Fruit fly (Drosophila melanogaster): ENCODE measurements around the gene CG12104.
A peak's percentile ranks its signal among the peaks of the same experiment; 100 is the strongest.

The CG12104 gene

DNA sequence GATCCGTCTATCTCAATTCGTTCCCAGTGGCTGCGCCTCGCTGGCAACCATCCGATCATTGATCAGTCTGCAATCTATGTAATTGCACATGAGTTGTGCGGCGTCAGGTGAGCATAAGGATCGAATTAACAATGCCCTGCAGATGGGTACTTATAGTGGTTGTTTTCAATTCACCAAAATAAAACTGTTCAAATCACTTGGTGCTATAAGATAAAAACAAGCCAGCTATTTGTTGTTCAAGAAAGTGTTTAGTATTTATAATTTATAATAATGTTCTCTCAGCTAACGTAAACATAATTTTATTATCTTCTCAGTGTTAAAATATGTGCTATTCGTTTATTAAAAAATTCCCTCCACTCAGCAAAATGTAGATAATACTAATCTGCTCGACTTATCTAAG lies 13.2 kb upstream of the CG12104 start, which contains the start of gene CG12105:
TSS of gene CG12105 (minus strand) at position 101 of the 400 bp plus-strand sequence.
- no peak for TF ChIP-seq CG17801 (GFP tag; optimal IDR thresholded peaks at IDR 0.05; ENCODE audit: partially characterized antibody)

DNA sequence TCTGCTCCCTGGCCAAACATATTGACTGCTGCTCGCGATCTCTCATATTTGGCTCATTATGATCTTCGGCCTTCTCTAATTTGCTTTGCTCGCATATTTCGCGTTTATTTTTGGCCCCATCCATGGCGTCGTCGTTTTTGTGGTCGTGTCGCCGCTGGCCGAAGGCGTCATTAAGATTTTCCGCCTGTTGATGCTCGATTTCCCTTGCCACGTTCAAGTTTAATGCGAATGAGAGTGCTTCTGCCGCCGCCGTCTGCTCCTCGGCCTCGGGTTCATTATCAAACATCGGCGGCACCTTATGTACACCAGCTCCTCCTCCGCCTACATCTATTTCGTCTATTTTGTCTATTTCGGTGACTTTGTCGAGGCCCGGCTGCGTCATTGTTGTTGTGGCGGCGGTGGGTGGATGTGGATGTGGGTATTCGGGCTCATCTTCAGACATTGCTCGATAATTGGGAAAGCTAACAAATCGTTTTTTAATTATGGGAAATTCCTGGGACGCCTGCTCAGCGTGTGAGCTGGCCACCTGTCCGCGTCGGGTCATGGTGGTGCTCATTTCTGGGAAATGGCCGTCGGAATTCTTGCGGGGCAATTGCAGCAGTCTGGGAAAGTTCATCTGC lies 12.1 kb upstream of the CG12104 start:
- TF ChIP-seq CG17801 (GFP tag; optimal IDR thresholded peaks at IDR 0.05; ENCODE audit: partially characterized antibody): no peak

DNA sequence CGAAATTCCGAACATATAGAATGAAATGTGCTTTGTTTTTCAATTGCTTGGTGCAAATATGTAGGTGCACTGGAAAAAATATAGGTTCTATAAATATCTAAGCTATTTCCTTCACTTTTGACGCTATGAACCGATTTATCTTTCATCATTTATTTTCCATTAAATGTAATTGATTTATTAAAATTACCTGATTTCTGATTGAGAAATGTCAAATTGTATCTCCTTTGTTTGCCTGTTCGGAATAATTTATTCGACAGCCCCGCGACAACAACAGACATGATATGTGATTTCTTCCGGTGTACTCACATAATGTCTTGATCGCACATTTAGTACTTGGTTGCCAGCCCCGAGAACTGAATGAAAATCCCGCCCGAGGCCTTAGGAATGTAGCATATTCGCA lies 7.1 kb upstream of the CG12104 start:
- TF ChIP-seq CG17801 (GFP tag; optimal IDR thresholded peaks at IDR 0.05; ENCODE audit: partially characterized antibody): no peak

DNA sequence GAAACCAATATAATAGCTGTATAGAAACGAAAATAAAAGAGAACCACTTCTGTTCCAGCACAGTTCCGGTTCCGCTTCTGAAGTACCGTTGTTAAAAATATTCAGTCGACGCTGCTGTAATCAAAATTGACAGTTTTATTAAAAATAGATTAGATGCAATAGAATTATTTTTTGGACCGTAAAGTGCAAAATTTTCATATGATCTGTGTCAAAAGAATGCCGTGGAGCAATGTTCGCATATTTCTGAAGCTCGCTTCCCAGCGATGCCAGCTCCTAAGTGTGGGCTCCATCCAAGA lies 307 bp upstream of the CG12104 start, which contains the start of the genes CG18170 and CG33791:
TSS of gene CG18170 (plus strand) at position 122 of the 296 bp plus-strand sequence.
TSS of gene CG33791 (plus strand) at position 122 of the 296 bp plus-strand sequence.
- TF ChIP-seq CG17801 (GFP tag; optimal IDR thresholded peaks at IDR 0.05; ENCODE audit: partially characterized antibody): no peak

DNA sequence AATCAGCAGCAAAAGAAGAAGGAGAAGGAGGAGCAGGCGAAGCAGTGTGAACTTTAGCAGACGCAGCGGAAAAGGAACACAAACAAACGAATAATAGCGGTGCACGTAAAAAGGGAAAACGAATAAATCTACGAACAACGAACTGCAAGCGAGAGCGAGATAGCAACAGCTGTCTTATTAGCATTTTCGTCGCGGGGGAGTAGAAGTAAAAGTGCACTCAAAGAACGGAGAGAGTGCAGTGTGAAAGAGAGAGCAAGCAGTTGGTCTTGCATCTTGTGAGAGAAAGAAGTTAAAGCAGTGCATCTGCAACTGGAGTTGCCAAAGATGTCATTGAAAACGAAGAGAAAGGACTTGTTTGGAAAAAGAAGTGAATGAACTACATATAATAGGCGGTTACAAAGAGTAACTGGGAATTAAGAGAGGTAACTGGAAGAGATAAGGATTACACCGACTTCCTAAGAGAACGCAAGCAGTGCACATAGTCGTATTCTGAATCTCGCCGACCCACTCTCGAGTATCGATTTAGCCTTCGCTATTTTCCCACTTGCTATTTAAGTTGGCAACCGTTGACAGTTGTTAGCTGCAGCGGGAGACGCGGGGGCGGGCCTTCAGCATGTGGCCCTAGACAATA lies 9.5 kb downstream of the CG12104 start:
- peak; percentile 40 for TF ChIP-seq CG17801 (GFP tag; optimal IDR thresholded peaks at IDR 0.05; ENCODE audit: partially characterized antibody)

DNA sequence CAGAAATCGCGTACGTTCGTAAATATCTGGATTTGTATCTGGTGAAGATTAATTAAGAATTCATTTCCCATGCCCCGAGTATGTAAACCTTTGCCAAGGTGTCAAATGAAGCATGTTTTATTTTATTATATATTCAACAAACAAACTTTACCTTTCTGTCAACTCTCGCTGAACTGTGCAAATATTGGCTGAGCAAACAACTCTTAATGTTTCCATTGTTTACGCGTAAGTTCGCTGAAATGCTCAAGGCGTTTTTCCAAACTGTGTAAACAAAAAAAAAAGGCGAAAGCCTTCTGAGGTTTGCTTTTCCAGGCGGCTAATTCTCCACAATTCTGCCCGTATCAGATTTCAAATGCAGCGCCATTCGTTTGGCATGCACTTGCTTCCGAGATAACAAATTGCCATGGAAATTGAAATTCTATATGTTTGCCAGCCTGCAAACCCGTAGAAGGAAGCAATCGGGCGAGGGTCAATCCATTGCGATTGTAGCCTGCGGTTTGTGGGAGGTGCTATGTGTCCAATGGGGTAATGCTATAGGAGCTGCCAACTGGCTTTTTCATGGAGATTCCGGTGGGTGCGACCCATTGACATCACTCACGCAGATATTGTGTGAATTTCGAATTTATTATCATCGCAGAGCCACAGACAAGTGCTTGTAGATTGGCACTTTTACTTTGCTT lies 10.6 kb downstream of the CG12104 start:
- no peak for TF ChIP-seq CG17801 (GFP tag; optimal IDR thresholded peaks at IDR 0.05; ENCODE audit: partially characterized antibody)

DNA sequence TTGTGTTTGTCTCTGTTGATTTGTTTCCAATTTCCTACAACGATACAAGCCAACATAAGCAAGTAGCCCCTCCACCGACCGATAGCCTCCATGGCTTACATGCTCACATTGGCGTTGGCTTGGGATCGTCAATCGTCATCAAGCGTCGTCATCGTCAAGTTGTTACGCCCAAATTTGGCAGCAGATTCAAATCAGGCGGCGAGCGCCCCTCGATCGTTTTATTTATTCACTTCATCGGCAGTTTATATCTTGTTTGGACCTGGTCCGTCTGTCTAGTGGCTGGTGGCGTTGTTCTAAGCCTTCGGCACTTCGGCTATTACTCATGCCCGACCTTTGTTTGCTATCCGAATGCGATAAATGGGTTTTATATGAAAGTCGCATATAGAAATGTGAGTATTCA lies 12.3 kb downstream of the CG12104 start:
- no peak for TF ChIP-seq CG17801 (GFP tag; optimal IDR thresholded peaks at IDR 0.05; ENCODE audit: partially characterized antibody)

DNA sequence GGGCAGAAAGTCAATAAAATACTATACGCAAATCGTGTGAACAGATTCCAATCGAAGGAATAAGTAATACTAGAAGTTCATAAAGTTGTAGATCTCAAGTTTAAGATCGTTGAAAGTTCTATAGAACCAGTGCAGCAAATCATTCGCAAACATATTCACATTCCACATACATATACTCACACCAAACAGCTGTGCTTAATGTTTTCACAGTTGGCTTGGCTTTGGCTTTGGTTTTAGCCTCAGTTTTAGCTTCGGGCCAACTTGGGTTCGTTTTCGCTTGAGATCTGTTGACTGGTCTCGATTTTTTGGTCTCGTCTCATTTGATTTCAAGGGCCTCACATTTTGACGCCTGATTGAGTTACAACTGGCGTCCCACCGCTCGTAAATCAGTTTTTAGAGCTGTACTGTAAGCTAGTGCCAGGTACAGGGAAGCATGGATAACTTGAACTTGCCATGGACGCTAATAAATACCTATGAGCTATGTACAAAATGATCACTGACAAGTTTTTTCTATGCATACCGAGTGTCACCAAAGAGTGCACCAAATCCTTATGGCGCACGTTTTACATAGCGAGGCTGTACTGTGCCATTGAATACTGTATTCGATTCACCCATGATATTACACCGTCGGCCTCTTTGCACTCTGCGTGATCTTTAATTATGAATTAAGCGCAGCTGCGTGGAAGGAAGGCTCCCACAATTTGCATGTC lies 15.2 kb downstream of the CG12104 start:
- peak; percentile 80 for TF ChIP-seq CG17801 (GFP tag; optimal IDR thresholded peaks at IDR 0.05; ENCODE audit: partially characterized antibody)

DNA sequence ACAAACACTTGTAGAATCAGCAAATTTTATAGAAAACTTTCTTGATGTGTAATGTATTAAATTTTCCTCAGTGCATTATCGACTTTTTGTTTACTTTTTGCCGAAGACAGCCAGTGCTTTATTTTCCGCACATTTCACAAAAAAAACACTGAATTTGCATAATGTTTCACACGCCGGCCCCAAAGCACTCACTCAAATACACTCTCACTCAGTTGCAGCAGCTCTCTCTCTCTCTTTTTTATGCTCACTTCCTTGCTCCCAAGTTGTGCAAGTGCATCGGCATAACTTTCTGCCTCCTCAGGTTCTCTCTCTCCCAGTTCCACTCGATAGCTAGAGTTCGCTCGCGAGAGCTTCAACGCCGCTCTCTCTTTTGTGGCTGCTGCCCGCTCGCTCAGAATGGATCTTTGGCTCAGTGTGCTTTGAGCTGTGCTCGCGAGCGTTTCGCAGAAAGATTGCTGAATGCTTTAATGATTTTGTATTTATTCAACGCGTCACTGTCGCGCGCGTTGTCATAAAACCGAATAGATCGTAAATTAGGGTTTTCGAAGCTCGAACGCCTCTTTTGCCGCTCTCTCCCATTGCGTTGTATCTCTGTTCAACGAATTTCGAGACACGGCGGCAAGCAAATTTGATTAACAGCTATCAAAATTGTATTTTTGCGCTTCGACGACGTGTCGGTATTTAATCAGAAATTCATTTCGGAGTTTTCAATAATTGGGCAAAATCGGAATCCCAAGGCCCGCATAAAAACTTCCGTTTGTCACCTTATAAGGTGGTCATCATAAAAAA lies 16.0 kb downstream of the CG12104 start:
- TF ChIP-seq CG17801 (GFP tag; optimal IDR thresholded peaks at IDR 0.05; ENCODE audit: partially characterized antibody): peak; percentile 67

DNA sequence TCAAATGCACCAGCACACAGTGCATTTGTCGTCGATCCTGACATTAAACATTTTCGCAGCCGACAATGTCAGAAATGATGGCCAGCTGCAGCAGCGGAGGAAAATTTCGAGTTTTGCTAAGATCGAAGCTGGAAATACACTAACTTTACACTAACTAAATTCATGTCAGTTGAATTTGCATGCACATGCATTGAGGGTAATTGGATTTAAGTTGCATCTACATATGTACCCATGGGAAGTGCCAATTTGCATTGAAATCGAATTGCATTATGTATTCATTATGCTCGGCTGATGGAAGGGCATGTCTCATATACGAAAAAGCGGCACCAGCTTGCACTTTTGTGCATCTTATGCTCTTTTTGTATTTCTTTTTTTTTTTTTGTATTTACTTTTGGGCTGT lies 17.7 kb downstream of the CG12104 start:
- peak; percentile 85 for TF ChIP-seq CG17801 (GFP tag; optimal IDR thresholded peaks at IDR 0.05; ENCODE audit: partially characterized antibody)

DNA sequence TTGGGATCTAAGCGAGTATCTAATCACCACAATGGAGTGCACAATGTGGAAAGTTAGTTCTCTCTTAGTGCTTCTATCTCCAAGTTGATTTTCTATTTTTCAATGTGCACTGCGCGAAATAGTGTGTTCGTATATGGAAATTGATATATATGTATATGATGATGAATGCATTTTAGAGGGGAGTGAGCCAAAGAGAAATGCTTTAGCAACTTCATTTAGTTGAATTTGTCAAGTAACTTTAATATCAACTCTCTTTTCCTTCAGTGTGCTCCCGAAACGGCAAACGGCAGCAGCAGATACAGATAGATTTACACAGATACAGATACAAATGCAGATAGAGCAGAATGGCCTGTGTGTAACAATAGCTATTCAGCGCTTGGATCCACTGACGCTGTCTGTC lies 18.5 kb downstream of the CG12104 start:
- no peak for TF ChIP-seq CG17801 (GFP tag; optimal IDR thresholded peaks at IDR 0.05; ENCODE audit: partially characterized antibody)

DNA sequence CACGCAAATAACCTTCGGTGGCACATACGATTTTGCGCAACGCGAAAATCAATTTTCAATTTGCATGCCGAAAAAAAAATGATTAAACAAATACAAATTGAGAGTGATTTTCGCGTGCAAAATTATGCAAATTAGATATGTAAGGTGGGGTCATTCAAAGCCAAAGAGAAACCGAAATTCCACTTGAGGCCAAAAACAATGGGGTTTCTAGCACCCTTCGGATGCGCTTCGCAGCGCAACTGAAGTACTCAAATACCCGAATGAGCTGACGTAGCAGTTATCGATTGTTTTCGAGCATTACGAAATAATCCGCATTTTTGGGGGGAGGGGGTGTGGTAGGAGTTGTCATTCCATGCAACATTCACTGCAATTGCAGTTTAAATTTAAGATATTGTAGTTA lies 21.7 kb downstream of the CG12104 start:
- TF ChIP-seq CG17801 (GFP tag; optimal IDR thresholded peaks at IDR 0.05; ENCODE audit: partially characterized antibody): no peak

DNA sequence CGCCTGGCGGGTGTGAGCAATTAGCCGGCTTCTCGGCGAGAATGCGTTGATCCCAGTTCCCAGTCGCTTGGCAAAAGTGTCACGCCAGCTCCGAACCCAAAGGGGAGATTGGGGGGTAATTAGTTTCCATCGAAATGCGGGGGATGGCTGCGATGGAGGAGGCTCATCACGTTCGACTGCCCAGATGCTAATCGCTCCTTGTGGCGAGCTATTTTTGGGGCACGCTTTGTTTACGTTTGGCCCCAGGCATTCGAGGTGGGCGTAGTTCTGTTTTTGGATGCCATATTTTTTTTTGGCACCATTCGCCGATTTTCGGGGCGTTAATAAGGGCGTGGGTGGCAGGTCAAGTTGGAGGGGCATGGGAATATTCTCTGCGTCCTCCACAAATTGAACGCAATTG lies 22.3 kb downstream of the CG12104 start:
- TF ChIP-seq CG17801 (GFP tag; optimal IDR thresholded peaks at IDR 0.05; ENCODE audit: partially characterized antibody): no peak

DNA sequence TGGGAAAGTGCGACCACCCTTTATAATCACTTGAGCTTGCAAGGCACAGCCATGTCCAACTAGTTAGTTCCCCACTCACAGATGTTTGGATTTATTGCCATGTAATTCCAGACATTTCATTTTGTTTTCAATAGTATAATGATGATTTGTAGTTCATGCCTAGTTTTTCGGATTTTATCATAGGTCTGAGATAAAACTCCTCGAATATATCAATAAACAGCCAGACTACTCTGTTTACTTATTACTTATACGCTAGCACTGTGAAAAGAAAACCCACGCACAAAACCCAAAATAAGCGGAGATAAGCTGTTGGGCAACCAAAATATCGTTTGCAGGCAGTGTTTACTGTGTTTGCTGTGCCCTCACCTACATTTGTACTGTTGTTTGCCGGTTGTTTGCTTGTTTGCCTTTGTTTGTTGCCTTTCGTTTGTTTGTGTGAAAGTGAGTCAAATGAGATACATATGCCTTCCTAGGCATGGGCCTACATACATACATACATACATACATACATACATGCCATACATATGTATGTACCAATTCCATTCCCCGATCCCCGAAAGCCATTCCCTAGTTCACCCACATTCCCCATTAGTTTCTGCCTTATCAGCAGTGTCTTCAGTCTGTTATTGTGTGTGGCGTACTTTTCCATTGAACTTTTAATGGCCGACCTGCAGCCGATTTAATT lies 23.2 kb downstream of the CG12104 start:
- TF ChIP-seq CG17801 (GFP tag; optimal IDR thresholded peaks at IDR 0.05; ENCODE audit: partially characterized antibody): no peak

Measured in ovary, adult (tissue).